Worm (Caenorhabditis elegans) whole organism, midembryonic: ENCODE data around the gene Y39F10A.1.
"Not testable (repeated sequence)": the region's sequence is repeated elsewhere in the genome, so short reads cannot be mapped to it uniquely, and the experiment has no call there.

Experiments used
- T22C8.4 ChIP-seq: fragments of 200-800 bp; sonication (Bioruptor generic); IDR thresholded peaks from 2 replicates; pipeline ENCODE4 v1.3.6; 2022; ENCODE audit warnings: missing genetic modification characterization, missing compliant biosample characterization
- cog-1 ChIP-seq: sonication (generic microtip); optimal IDR thresholded peaks from 2 replicates; lab custom pipeline; 2016; ENCODE audit warnings: missing genetic modification characterization, missing compliant biosample characterization
- flt-1 ChIP-seq: fragments of 200-800 bp; sonication (Bioruptor generic); IDR thresholded peaks from 2 replicates; pipeline ENCODE4 v1.3.6; 2022; ENCODE audit warnings: missing genetic modification characterization, missing compliant biosample characterization
- klf-2 ChIP-seq: fragments of 200-800 bp; sonication (Bioruptor generic); conservative IDR thresholded peaks from 2 replicates; pipeline ENCODE4 v1.3.6; 2022; ENCODE audit warnings: missing genetic modification reagents, missing genetic modification characterization, missing compliant biosample characterization
- med-1 ChIP-seq: sonication (generic microtip); optimal IDR thresholded peaks from 2 replicates; lab custom pipeline; 2017; ENCODE audit warnings: missing genetic modification characterization, mild to moderate bottlenecking, missing compliant biosample characterization, antibody characterized with exemption, missing genetic modification reagents; ENCODE audit not compliant: insufficient read depth
- ref-1 ChIP-seq: fragments of 200-800 bp; sonication (Bioruptor generic); conservative IDR thresholded peaks from 2 replicates; pipeline ENCODE4 v1.3.6; 2022; ENCODE audit warnings: missing genetic modification reagents, missing genetic modification characterization, missing compliant biosample characterization
- tab-1 ChIP-seq: fragments of 200-800 bp; sonication (Bioruptor generic); IDR thresholded peaks from 2 replicates; pipeline ENCODE4 v1.3.6; 2022; ENCODE audit warnings: missing genetic modification characterization, missing compliant biosample characterization
- ztf-23 ChIP-seq: fragments of 200-800 bp; sonication (Bioruptor generic); IDR thresholded peaks from 2 replicates; pipeline ENCODE4 v1.3.6; 2022; ENCODE audit warnings: missing genetic modification reagents, missing genetic modification characterization, missing compliant biosample characterization
- ztf-29 ChIP-seq: fragments of 200-800 bp; sonication (Bioruptor generic); IDR thresholded peaks from 2 replicates; pipeline ENCODE4 v1.3.6; 2022; ENCODE audit warnings: missing genetic modification reagents, missing genetic modification characterization, missing compliant biosample characterization

Gene Y39F10A.1

ce11 chrII:820519-820918, 45.4 kb downstream of the Y39F10A.1 start, which contains the start of gene F46F5.7:
Gene F46F5.7, minus strand, starts transcription at chrII:820619.
- TF ChIP-seq tab-1 (GFP tag; lab: Robert Waterston, UW) (no peak), T22C8.4 (GFP tag; lab: Robert Waterston, UW) (no peak), med-1 (GFP tag; lab: Kevin White, UChicago) (no peak), flt-1 (GFP tag; lab: Robert Waterston, UW) (no peak), cog-1 (tag; lab: Kevin White, UChicago) (no peak), ztf-29 (GFP tag; lab: Robert Waterston, UW) (no peak), klf-2 (no peak), ref-1 (GFP tag; lab: Robert Waterston, UW) (no peak), ztf-23 (GFP tag; lab: Robert Waterston, UW) (no peak)

- no peak for TF ChIP-seq klf-2
- no peak for TF ChIP-seq ztf-29 (GFP tag; lab: Robert Waterston, UW)
- TF ChIP-seq ref-1 (GFP tag; lab: Robert Waterston, UW), result no peak
- TF ChIP-seq T22C8.4 (GFP tag; lab: Robert Waterston, UW), result no peak
- no peak for TF ChIP-seq med-1 (GFP tag; lab: Kevin White, UChicago)
- TF ChIP-seq tab-1 (GFP tag; lab: Robert Waterston, UW), result no peak
- TF ChIP-seq ztf-23 (GFP tag; lab: Robert Waterston, UW), result no peak
- TF ChIP-seq cog-1 (tag; lab: Kevin White, UChicago), result no peak
- no peak for TF ChIP-seq flt-1 (GFP tag; lab: Robert Waterston, UW)
These were observed 46.4 kb downstream of the Y39F10A.1 start, which contains the start of gene F46F5.8 for ce11 chrII:821514-821913. Gene F46F5.8, minus strand, starts transcription at chrII:821614.

ce11 chrII:822730-823129, 47.6 kb downstream of the Y39F10A.1 start, which contains the start of gene msrp-4:
Gene msrp-4, minus strand, starts transcription at chrII:822830.
- TF ChIP-seq T22C8.4, ztf-29, tab-1 (GFP tag; lab: Robert Waterston, UW): not testable (repeated sequence)

DNA sequence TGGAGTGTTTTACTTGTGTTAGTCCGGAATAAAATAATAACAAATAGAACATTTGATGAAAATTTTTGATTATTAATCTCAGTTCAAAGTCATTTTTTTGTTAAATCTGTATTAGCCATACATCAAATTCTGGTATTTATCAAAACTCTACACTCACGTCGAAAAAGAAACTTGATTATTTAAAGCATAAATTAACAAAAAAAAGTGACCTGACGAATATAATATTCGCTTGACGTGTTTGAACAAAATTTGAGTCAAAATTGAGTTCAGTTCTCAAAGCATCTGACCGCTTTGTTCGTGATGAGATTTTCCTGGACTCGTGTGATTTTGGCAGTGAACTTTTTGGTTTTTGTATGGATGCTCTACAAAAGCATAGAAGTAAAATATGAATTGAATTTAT, 48.4 kb downstream of the Y39F10A.1 start, which contains the start of gene F46F5.10:
TSS of gene F46F5.10 (plus strand) at position 301 of the 400 bp plus-strand sequence.
- TF ChIP-seq med-1 (GFP tag; lab: Kevin White, UChicago) (no peak), ztf-23 (GFP tag; lab: Robert Waterston, UW) (no peak), tab-1 (GFP tag; lab: Robert Waterston, UW) (no peak), ztf-29 (GFP tag; lab: Robert Waterston, UW) (no peak), flt-1 (GFP tag; lab: Robert Waterston, UW) (no peak), ref-1 (GFP tag; lab: Robert Waterston, UW) (no peak), klf-2 (no peak), cog-1 (tag; lab: Kevin White, UChicago) (no peak), T22C8.4 (GFP tag; lab: Robert Waterston, UW) (no peak)

- no peak for TF ChIP-seq ztf-29 (GFP tag; lab: Robert Waterston, UW)
- TF ChIP-seq ref-1 (GFP tag; lab: Robert Waterston, UW), result no peak
- TF ChIP-seq flt-1 (GFP tag; lab: Robert Waterston, UW), result no peak
- no peak for TF ChIP-seq med-1 (GFP tag; lab: Kevin White, UChicago)
- no peak for TF ChIP-seq T22C8.4 (GFP tag; lab: Robert Waterston, UW)
- no peak for TF ChIP-seq klf-2
- TF ChIP-seq cog-1 (tag; lab: Kevin White, UChicago), result no peak
- TF ChIP-seq ztf-23 (GFP tag; lab: Robert Waterston, UW), result no peak
- no peak for TF ChIP-seq tab-1 (GFP tag; lab: Robert Waterston, UW)
These were observed 50.4 kb downstream of the Y39F10A.1 start, which contains the start of gene F28A10.1 for ce11 chrII:825521-825920. Gene F28A10.1, plus strand, starts transcription at chrII:825821.
